Fruit fly (Drosophila melanogaster): ENCODE measurements around the gene Ugt316A1.

Ugt316A1 gene

DNA sequence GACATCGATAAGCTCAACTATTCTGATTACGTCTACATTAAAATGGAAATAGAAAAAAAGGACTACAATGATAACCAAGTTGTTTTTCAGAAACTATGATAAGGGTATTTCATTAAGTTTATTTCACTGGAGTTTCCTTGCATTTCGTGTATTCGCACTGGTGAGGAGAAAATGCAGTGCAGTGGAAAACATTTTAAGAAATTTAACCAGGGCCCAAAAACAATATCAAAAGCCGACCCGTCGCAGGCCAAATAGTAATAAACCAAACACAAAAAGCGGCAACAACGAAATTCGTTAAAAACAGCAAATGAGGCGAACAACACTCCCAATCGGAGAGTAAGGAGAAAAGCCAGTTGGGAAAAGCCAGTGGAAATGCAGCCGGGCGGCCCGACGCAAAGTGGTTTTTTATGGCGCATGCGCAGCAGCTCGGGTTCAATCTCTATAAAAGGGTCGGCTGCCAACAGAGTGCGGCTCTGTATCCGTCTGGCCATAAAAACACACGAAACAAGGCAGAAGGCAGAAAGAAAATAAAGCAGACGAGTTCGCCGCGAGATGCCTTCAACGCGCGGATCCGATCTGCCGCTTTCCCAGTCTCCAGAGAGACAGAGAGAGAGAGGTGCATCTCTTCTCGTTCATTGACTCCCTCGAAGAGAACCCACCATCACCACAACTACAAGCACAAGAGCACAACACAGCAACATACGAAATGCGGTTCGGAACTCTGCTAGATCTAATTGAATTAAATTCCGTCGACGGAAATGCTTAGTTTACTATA is 18.5 kb upstream of the Ugt316A1 start:
- no peak for TF ChIP-seq noc (tag; optimal IDR thresholded peaks at IDR 0.05)

DNA sequence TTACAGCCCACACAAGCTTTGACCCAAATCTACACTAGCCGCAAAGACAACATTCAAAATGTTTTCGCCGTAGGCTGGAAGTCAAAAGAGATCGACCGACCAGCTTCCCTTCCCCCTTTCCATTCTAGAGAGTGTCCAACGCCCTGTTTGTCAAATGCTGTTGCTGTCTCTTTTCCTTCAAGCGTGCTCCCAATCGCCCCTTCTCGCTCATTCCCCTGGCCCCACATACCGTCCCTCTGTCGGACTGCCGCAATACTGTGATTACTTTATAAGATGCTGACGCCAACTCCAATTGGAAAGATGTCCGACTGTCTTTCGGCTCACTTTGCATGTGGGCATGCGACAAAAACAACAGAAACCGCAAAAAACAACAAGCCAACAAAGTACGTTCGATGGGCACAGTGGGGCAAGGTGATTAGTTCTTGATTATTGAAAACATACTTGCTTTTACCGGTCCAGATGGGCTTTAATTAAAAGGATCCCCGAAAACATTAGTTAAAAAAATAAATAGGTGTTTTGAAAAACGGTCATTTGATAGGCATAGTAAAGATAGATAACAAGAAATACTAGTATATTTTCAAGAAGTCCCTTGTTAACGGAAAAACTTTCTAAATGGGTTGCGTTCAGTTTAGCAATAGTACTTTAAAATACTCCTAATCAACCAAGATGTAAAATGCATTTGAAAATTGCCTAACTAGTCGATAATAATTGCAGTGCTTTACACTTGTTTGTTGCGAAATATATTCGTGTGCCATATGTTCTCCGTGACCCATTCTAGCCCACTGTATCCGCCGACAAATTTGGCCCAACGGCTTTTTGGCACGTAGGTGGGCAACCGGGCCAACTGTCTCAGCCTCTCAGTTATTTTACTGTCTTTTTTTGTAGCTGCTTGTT is 17.4 kb upstream of the Ugt316A1 start:
- peak; percentile 31 for TF ChIP-seq noc (tag; optimal IDR thresholded peaks at IDR 0.05)

- no peak for TF ChIP-seq noc (tag; optimal IDR thresholded peaks at IDR 0.05)
Observed at dm6 chr3L:19079067-19079466, 16.5 kb upstream of the Ugt316A1 start.

- TF ChIP-seq noc (tag; optimal IDR thresholded peaks at IDR 0.05), result no peak
Observed at dm6 chr3L:19078444-19078843, 15.8 kb upstream of the Ugt316A1 start.

dm6 chr3L:19075976-19076375 is 13.4 kb upstream of the Ugt316A1 start:
- no peak for TF ChIP-seq noc (tag; optimal IDR thresholded peaks at IDR 0.05)

DNA sequence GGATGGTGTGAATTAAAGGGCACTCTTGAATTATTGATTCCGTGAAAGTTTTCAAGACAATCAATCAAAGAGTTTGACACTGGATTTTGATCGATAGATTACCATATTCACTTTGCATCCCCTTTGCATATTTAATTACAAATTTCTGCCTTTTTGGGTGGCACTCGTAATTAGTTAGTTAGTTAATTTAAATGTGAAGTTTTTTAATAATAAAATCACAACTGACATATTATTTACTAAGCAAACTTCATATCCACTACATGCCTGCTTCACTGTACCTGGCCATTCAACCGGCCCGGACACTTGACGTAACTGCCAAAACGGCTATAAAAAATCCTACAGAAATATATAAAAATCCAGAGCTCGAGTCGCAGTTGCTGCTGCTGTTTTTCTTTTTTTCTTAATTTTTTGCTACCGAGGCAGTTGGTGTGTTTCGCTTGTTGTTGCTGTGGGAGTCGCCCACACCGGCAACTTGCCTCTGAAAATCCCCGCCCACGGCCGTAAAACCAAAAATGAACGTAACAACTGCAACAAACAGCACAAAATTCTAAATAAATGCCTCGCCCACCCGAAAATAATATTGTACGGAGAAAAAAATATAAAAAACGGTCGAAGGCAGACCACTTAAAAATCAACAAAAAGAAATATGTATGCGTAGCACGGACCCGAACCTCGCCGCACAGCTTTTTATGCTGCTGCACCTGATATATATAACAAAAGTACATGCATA is 12.2 kb upstream of the Ugt316A1 start:
- no peak for TF ChIP-seq noc (tag; optimal IDR thresholded peaks at IDR 0.05)

DNA sequence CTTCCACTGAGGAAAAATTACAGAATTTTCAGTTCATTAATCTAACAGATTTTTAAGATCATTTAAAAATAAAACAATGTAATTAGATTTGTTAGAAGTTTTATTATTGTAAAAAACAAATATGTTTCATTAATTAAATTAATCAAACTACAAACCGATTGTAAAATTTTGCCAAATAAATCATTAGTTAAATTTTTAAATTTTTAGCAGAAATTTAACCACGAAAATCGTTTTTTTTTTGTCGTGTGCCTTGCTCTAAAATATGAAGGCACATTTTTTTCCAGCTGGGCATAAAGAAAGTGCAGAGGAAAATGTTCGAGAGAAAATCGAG is 11.3 kb upstream of the Ugt316A1 start:
- no peak for TF ChIP-seq noc (tag; optimal IDR thresholded peaks at IDR 0.05)

DNA sequence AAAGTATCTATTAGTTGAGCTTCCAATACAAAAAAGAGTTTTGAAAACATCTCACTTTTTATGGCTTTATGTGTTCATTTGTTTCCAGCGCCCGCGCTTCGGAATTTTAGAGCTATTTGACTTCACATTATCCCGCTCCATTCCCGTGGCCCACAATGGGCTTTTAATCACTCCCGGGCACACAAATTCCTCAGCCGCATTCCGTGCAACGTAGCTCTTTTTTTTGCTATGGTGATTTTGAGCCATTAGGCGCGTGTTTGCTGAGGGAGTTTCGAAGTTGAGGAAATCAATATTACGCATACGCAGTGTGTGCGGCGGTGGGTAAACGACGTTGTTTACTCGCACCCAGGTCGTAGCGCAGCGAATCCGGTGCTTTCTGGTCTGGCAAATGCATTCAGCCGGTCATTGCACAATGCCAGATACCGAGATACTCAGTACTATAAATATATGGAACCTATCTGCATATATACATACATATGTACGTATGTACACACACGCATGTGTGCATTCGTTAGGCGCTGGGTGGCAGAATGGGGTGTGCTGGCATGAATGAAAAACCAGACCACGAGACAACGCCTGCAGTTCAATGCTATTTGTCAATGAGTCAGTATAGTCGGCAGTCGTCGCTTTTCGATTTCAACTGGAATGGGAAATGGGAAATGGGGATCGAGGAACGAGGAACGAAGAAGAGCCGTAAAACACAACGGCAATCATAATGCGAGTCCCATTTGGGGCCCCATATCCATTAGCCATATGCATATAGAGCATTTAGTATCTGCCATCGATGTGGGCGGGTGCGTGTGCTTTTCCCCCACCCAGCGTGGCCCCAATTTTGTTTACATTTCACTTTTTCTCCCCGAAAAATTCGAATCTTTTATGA is 10.7 kb upstream of the Ugt316A1 start:
- no peak for TF ChIP-seq noc (tag; optimal IDR thresholded peaks at IDR 0.05)

- peak; percentile 48 for TF ChIP-seq noc (tag; optimal IDR thresholded peaks at IDR 0.05)
Observed at dm6 chr3L:19072177-19072603, 9.6 kb upstream of the Ugt316A1 start.

- TF ChIP-seq noc (tag; optimal IDR thresholded peaks at IDR 0.05), result no peak
Observed at dm6 chr3L:19071173-19071844, 8.7 kb upstream of the Ugt316A1 start.

DNA sequence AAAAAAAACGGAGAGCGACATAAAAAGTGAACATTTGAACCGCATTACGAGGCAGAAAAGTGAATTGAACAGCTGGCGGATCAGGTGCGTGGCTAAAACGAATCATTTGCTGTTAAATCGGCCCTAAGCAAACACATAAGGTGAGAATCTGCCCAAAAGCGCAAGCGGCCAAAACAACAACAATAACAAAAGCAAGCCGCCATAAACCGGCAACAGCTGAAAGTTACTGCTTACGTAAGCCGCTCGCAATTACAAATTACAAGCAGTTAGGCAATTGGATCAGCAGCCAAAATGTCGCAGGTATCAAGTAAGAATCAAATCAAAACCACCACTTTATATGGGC is 765 bp upstream of the Ugt316A1 start:
- no peak for TF ChIP-seq noc (tag; optimal IDR thresholded peaks at IDR 0.05)

DNA sequence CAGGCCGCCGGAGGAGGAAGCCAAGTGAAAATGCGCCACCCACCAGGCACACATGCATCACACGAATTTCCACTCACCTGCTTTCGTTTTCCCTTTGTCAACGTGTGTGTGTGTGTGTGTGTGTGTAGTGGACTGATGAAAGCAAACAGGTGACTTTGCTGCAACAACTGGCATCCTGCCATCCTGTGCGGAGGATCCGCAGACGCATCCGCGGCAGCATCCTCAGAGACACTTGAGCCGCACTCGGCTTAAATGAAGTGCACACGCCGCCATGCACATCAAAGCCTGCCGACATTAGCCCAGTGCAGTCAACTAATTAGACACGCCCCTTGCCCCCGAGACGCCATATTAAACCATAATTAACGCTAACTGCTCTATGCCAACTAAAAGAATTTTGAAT is 3.8 kb downstream of the Ugt316A1 start:
- TF ChIP-seq noc (tag; optimal IDR thresholded peaks at IDR 0.05), result no peak

dm6 chr3L:19056857-19057324 is 5.7 kb downstream of the Ugt316A1 start:
- no peak for TF ChIP-seq noc (tag; optimal IDR thresholded peaks at IDR 0.05)

dm6 chr3L:19055064-19055463 is 7.6 kb downstream of the Ugt316A1 start:
- no peak for TF ChIP-seq noc (tag; optimal IDR thresholded peaks at IDR 0.05)

dm6 chr3L:19054266-19054665 is 8.3 kb downstream of the Ugt316A1 start:
- no peak for TF ChIP-seq noc (tag; optimal IDR thresholded peaks at IDR 0.05)

Measured in whole organism, larva.